Fruit fly (Drosophila melanogaster): Measurements from ENCODE around the gene Hexo2.

Gene Hexo2

dm6 chrX:8709234-8709843 lies at the start of gene Hexo2:
Gene Hexo2, plus strand, starts transcription at chrX:8709652.
- TF ChIP-seq CG17801 (GFP tag; optimal IDR thresholded peaks at IDR 0.05; ENCODE audit: partially characterized antibody): peak; percentile 99

dm6 chrX:8660354-8660753 lies 49.1 kb upstream of the Hexo2 start:
- TF ChIP-seq CG17801 (GFP tag; optimal IDR thresholded peaks at IDR 0.05; ENCODE audit: partially characterized antibody): no peak

dm6 chrX:8661162-8661807 lies 48.2 kb upstream of the Hexo2 start:
- TF ChIP-seq CG17801 (GFP tag; optimal IDR thresholded peaks at IDR 0.05; ENCODE audit: partially characterized antibody): no peak

dm6 chrX:8662247-8662646 lies 47.2 kb upstream of the Hexo2 start:
- TF ChIP-seq CG17801 (GFP tag; optimal IDR thresholded peaks at IDR 0.05; ENCODE audit: partially characterized antibody): no peak

dm6 chrX:8663795-8664194 lies 45.7 kb upstream of the Hexo2 start:
- no peak for TF ChIP-seq CG17801 (GFP tag; optimal IDR thresholded peaks at IDR 0.05; ENCODE audit: partially characterized antibody)

dm6 chrX:8665576-8666297 lies 43.7 kb upstream of the Hexo2 start:
- TF ChIP-seq CG17801 (GFP tag; optimal IDR thresholded peaks at IDR 0.05; ENCODE audit: partially characterized antibody): no peak

dm6 chrX:8667070-8667469 lies 42.4 kb upstream of the Hexo2 start:
- TF ChIP-seq CG17801 (GFP tag; optimal IDR thresholded peaks at IDR 0.05; ENCODE audit: partially characterized antibody): no peak

- no peak for TF ChIP-seq CG17801 (GFP tag; optimal IDR thresholded peaks at IDR 0.05; ENCODE audit: partially characterized antibody)
Measured at dm6 chrX:8667709-8668108, 41.7 kb upstream of the Hexo2 start.

dm6 chrX:8669434-8669833 lies 40.0 kb upstream of the Hexo2 start:
- no peak for TF ChIP-seq CG17801 (GFP tag; optimal IDR thresholded peaks at IDR 0.05; ENCODE audit: partially characterized antibody)

- TF ChIP-seq CG17801 (GFP tag; optimal IDR thresholded peaks at IDR 0.05; ENCODE audit: partially characterized antibody): no peak
Measured at dm6 chrX:8671348-8672298, 37.8 kb upstream of the Hexo2 start.

dm6 chrX:8676631-8677224 lies 32.7 kb upstream of the Hexo2 start, which contains the start of gene Rubicon:
Gene Rubicon, plus strand, starts transcription at chrX:8677063.
- peak; percentile 87 for TF ChIP-seq CG17801 (GFP tag; optimal IDR thresholded peaks at IDR 0.05; ENCODE audit: partially characterized antibody)

dm6 chrX:8677434-8677833 lies 32.0 kb upstream of the Hexo2 start:
- TF ChIP-seq CG17801 (GFP tag; optimal IDR thresholded peaks at IDR 0.05; ENCODE audit: partially characterized antibody): no peak

dm6 chrX:8681189-8681821 lies 28.1 kb upstream of the Hexo2 start, which contains the start of gene CAH3:
Gene CAH3, plus strand, starts transcription at chrX:8681252.
- peak; percentile 97 for TF ChIP-seq CG17801 (GFP tag; optimal IDR thresholded peaks at IDR 0.05; ENCODE audit: partially characterized antibody)
